Fruit fly (Drosophila melanogaster) whole organism, embryonic: ENCODE data around the gene pck.
A peak's percentile ranks its signal among the peaks of the same experiment; 100 is the strongest.

Experiments
- Aef1 ChIP-seq: fragments of 200-800 bp; sonication (Bioruptor generic); IDR thresholded peaks from 3 replicates; pipeline ENCODE4 v1.3.6; 2022; ENCODE audit warnings: missing biosample characterization, missing genetic modification characterization
- Asciz ChIP-seq: fragments of 200-800 bp; sonication (Bioruptor generic); optimal IDR thresholded peaks from 2 replicates; lab custom pipeline; 2017; ENCODE audit warnings: missing biosample characterization, mild to moderate bottlenecking, missing genetic modification characterization, missing genetic modification reagents
- CG1024 ChIP-seq: fragments of 200-800 bp; sonication (Bioruptor generic); IDR thresholded peaks from 2 replicates; pipeline ENCODE4 v1.3.6; 2022; ENCODE audit warnings: missing biosample characterization, missing genetic modification characterization
- CG11398 ChIP-seq: fragments of 200-800 bp; sonication (Bioruptor generic); optimal IDR thresholded peaks from 2 replicates; lab custom pipeline; 2016; ENCODE audit warnings: missing biosample characterization, missing genetic modification characterization
- CG11723 ChIP-seq: fragments of 200-800 bp; sonication (Bioruptor generic); optimal IDR thresholded peaks from 2 replicates; lab custom pipeline; 2017; ENCODE audit warnings: missing biosample characterization, mild to moderate bottlenecking, missing genetic modification characterization
- CG12071 ChIP-seq: fragments of 200-800 bp; sonication (Bioruptor generic); optimal IDR thresholded peaks from 3 replicates; lab custom pipeline; 2018; ENCODE audit warnings: missing biosample characterization, mild to moderate bottlenecking, missing genetic modification characterization
- CG12942 ChIP-seq: fragments of 200-800 bp; sonication (Bioruptor generic); optimal IDR thresholded peaks from 3 replicates; lab custom pipeline; 2016; ENCODE audit warnings: missing biosample characterization, missing genetic modification characterization
- CG14441 ChIP-seq: fragments of 200-800 bp; sonication (Bioruptor generic); IDR thresholded peaks from 2 replicates; pipeline ENCODE4 v1.3.6; 2022; ENCODE audit warnings: missing biosample characterization, missing genetic modification characterization
- CG17385 ChIP-seq: fragments of 200-800 bp; sonication (Bioruptor generic); optimal IDR thresholded peaks from 3 replicates; lab custom pipeline; 2018; ENCODE audit warnings: missing biosample characterization, mild to moderate bottlenecking, missing genetic modification characterization
- CG18011 ChIP-seq: fragments of 200-800 bp; sonication (Bioruptor generic); optimal IDR thresholded peaks from 2 replicates; lab custom pipeline; 2017; ENCODE audit warnings: missing biosample characterization, missing genetic modification characterization, mild to moderate bottlenecking, moderate library complexity, missing genotype
- CG2199 ChIP-seq: fragments of 200-800 bp; sonication (Bioruptor generic); IDR thresholded peaks from 3 replicates; pipeline ENCODE4 v1.3.6; 2022; ENCODE audit warnings: missing biosample characterization, missing genetic modification characterization
- CG2712 ChIP-seq: fragments of 200-800 bp; optimal IDR thresholded peaks from 3 replicates; lab custom pipeline; 2019; ENCODE audit warnings: missing biosample characterization, mild to moderate bottlenecking, missing genetic modification characterization, moderate library complexity
- CG31388 ChIP-seq: fragments of 200-800 bp; sonication (Bioruptor generic); optimal IDR thresholded peaks from 2 replicates; lab custom pipeline; 2016; ENCODE audit warnings: missing biosample characterization, missing genetic modification characterization
- CG32767 ChIP-seq: fragments of 200-800 bp; sonication (Bioruptor generic); IDR thresholded peaks from 2 replicates; pipeline ENCODE4 v1.3.6; 2022; ENCODE audit warnings: missing biosample characterization, missing genetic modification characterization
- CG6175 ChIP-seq: fragments of 200-800 bp; sonication (Bioruptor generic); IDR thresholded peaks from 3 replicates; pipeline ENCODE4 v1.3.6; 2022; ENCODE audit warnings: missing biosample characterization, missing genetic modification characterization
- CG8388 ChIP-seq: fragments of 200-800 bp; sonication (Bioruptor generic); optimal IDR thresholded peaks from 2 replicates; lab custom pipeline; 2019; ENCODE audit warnings: missing biosample characterization, mild to moderate bottlenecking, missing genetic modification characterization, moderate library complexity
- CG8765 ChIP-seq: fragments of 200-800 bp; sonication (Bioruptor generic); IDR thresholded peaks from 2 replicates; pipeline ENCODE4 v1.3.6; 2022; ENCODE audit warnings: missing biosample characterization, missing genetic modification characterization
- Drgx ChIP-seq: fragments of 200-800 bp; sonication (Bioruptor generic); IDR thresholded peaks from 2 replicates; pipeline ENCODE4 v1.3.6; 2022; ENCODE audit warnings: missing biosample characterization, missing genetic modification characterization
- Eip74EF ChIP-seq, 2 experiments: fragments of 200-800 bp in 1 of 2; fragments of >200 bp in 1 of 2; sonication (Bioruptor generic) in 1 of 2; optimal IDR thresholded peaks; 2 replicates each; lab custom pipeline; 2017 to 2019; ENCODE audit warnings: missing biosample characterization in 2 of 2, missing genetic modification characterization in 2 of 2, mild to moderate bottlenecking in 1 of 2, moderate library complexity in 1 of 2
- Hand ChIP-seq: fragments of 200-800 bp; sonication (Bioruptor generic); optimal IDR thresholded peaks from 2 replicates; lab custom pipeline; 2017; ENCODE audit warnings: mild to moderate bottlenecking, missing biosample characterization, missing genetic modification reagents, missing genetic modification characterization
- HmgD ChIP-seq: fragments of 200-800 bp; sonication (Bioruptor generic); optimal IDR thresholded peaks from 3 replicates; lab custom pipeline; 2016; ENCODE audit warnings: missing biosample characterization, missing genetic modification characterization
- Hr3 ChIP-seq: fragments of 200-800 bp; sonication (Bioruptor generic); optimal IDR thresholded peaks from 3 replicates; lab custom pipeline; 2016; ENCODE audit warnings: missing biosample characterization, missing genetic modification characterization
- Hr51 ChIP-seq, 2 experiments: fragments of 200-800 bp; sonication (Bioruptor generic); optimal IDR thresholded peaks; 2 replicates in 1 of 2; 3 replicates in 1 of 2; lab custom pipeline; 2016 to 2018; ENCODE audit warnings: missing biosample characterization in 2 of 2, missing genetic modification characterization in 2 of 2, mild to moderate bottlenecking in 1 of 2, moderate library complexity in 1 of 2
- Meics ChIP-seq: fragments of 200-800 bp; sonication (Bioruptor generic); optimal IDR thresholded peaks from 2 replicates; lab custom pipeline; 2017; ENCODE audit warnings: missing biosample characterization, mild to moderate bottlenecking, missing genetic modification characterization
- Pdp1 ChIP-seq, 2 experiments: fragments of 200-800 bp; sonication (Bioruptor generic); optimal IDR thresholded peaks; 3 replicates each; lab custom pipeline; 2016; ENCODE audit warnings: missing biosample characterization in 2 of 2, missing genetic modification characterization in 2 of 2, mild to moderate bottlenecking in 1 of 2, moderate library complexity in 1 of 2
- Side ChIP-seq: fragments of 200-800 bp; sonication (Bioruptor generic); optimal IDR thresholded peaks from 2 replicates; lab custom pipeline; 2016; ENCODE audit warnings: missing biosample characterization, missing genetic modification characterization
- Spps ChIP-seq: fragments of 200-800 bp; sonication (Bioruptor generic); optimal IDR thresholded peaks from 2 replicates; lab custom pipeline; 2018; ENCODE audit warnings: missing biosample characterization, mild to moderate bottlenecking, missing genetic modification characterization
- Usf ChIP-seq: fragments of 200-800 bp; sonication (Bioruptor generic); optimal IDR thresholded peaks from 2 replicates; lab custom pipeline; 2017; ENCODE audit warnings: missing genotype, missing biosample characterization, missing genetic modification characterization
- ash1 ChIP-seq: fragments of 200-800 bp; sonication (Bioruptor generic); optimal IDR thresholded peaks from 2 replicates; lab custom pipeline; 2018; ENCODE audit warnings: missing biosample characterization, mild to moderate bottlenecking, missing genetic modification characterization
- bbx ChIP-seq: fragments of 200-800 bp; sonication (Bioruptor generic); IDR thresholded peaks from 2 replicates; pipeline ENCODE4 v1.3.6; 2022; ENCODE audit warnings: missing biosample characterization, missing genetic modification characterization; ENCODE audit not compliant: partially characterized antibody
- bcd ChIP-seq: fragments of 200-800 bp; sonication (Bioruptor generic); optimal IDR thresholded peaks from 2 replicates; lab custom pipeline; 2017; ENCODE audit warnings: missing biosample characterization, mild to moderate bottlenecking, missing genetic modification characterization
- bigmax ChIP-seq: fragments of 200-800 bp; sonication (Bioruptor generic); optimal IDR thresholded peaks from 2 replicates; lab custom pipeline; 2018; ENCODE audit warnings: missing biosample characterization, mild to moderate bottlenecking, missing genetic modification characterization
- cato ChIP-seq: fragments of 200-800 bp; sonication (Bioruptor generic); optimal IDR thresholded peaks from 2 replicates; lab custom pipeline; 2016; ENCODE audit warnings: missing biosample characterization, missing genetic modification characterization, borderline replicate concordance
- crol ChIP-seq: fragments of 200-800 bp; sonication (Bioruptor generic); IDR thresholded peaks from 2 replicates; pipeline ENCODE4 v1.3.6; 2022; ENCODE audit warnings: missing biosample characterization, missing genetic modification characterization
- gfzf ChIP-seq: fragments of 200-800 bp; sonication (Bioruptor generic); optimal IDR thresholded peaks from 2 replicates; lab custom pipeline; 2016; ENCODE audit warnings: missing biosample characterization, mild to moderate bottlenecking, missing genetic modification characterization, moderate library complexity
- ind ChIP-seq: fragments of 200-800 bp; sonication (Bioruptor generic); optimal IDR thresholded peaks from 3 replicates; lab custom pipeline; 2016; ENCODE audit warnings: missing biosample characterization, missing genetic modification characterization
- jigr1 ChIP-seq: fragments of 200-800 bp; sonication (Bioruptor generic); IDR thresholded peaks from 3 replicates; pipeline ENCODE4 v1.3.6; 2022; ENCODE audit warnings: missing biosample characterization, missing genetic modification characterization
- jumu ChIP-seq: fragments of 200-800 bp; sonication (Bioruptor generic); optimal IDR thresholded peaks from 3 replicates; lab custom pipeline; 2016; ENCODE audit warnings: missing biosample characterization, missing genetic modification characterization
- lov ChIP-seq, 2 experiments: fragments of 200-800 bp in 1 of 2; fragments of >200 bp in 1 of 2; sonication (Bioruptor generic) in 1 of 2; IDR thresholded peaks in 1 of 2; optimal IDR thresholded peaks in 1 of 2; 2 replicates in 1 of 2; 3 replicates in 1 of 2; pipeline versions ENCODE4 v1.3.6 to Lab custom; 2017 to 2022; ENCODE audit warnings: missing biosample characterization in 1 of 2, missing genetic modification characterization in 1 of 2
- mirr ChIP-seq: fragments of 200-800 bp; sonication (Bioruptor generic); optimal IDR thresholded peaks from 3 replicates; lab custom pipeline; 2018; ENCODE audit warnings: missing biosample characterization, mild to moderate bottlenecking, missing genetic modification characterization
- nau ChIP-seq: fragments of 200-800 bp; sonication (Bioruptor generic); optimal IDR thresholded peaks from 3 replicates; lab custom pipeline; 2017; ENCODE audit warnings: missing biosample characterization, mild to moderate bottlenecking, missing genetic modification characterization, missing genetic modification reagents
- onecut ChIP-seq: fragments of 200-800 bp; sonication (Bioruptor generic); IDR thresholded peaks from 2 replicates; pipeline ENCODE4 v1.3.6; 2022; ENCODE audit warnings: missing biosample characterization, missing genetic modification characterization
- slp2 ChIP-seq: fragments of 200-800 bp; sonication (Bioruptor generic); optimal IDR thresholded peaks from 2 replicates; lab custom pipeline; 2016; ENCODE audit warnings: missing biosample characterization, missing genetic modification characterization
- so ChIP-seq: fragments of 200-800 bp; sonication (Bioruptor generic); IDR thresholded peaks from 3 replicates; pipeline ENCODE4 v1.3.6; 2022; ENCODE audit warnings: missing biosample characterization, missing genetic modification characterization
- unc-4 ChIP-seq: fragments of 200-800 bp; sonication (Bioruptor generic); IDR thresholded peaks from 2 replicates; pipeline ENCODE4 v1.3.6; 2022; ENCODE audit warnings: missing biosample characterization, missing genetic modification characterization; ENCODE audit not compliant: partially characterized antibody
- yki ChIP-seq: fragments of >200 bp; optimal IDR thresholded peaks from 3 replicates; lab custom pipeline; 2018
- zen ChIP-seq: fragments of 200-800 bp; sonication (Bioruptor generic); optimal IDR thresholded peaks from 3 replicates; lab custom pipeline; 2018; ENCODE audit warnings: missing biosample characterization, mild to moderate bottlenecking, missing genetic modification characterization, moderate library complexity
- zfh1 ChIP-seq: fragments of 200-800 bp; sonication (Bioruptor generic); IDR thresholded peaks from 3 replicates; pipeline ENCODE4 v1.3.6; 2022; ENCODE audit warnings: missing biosample characterization, missing genetic modification characterization

Gene pck

DNA sequence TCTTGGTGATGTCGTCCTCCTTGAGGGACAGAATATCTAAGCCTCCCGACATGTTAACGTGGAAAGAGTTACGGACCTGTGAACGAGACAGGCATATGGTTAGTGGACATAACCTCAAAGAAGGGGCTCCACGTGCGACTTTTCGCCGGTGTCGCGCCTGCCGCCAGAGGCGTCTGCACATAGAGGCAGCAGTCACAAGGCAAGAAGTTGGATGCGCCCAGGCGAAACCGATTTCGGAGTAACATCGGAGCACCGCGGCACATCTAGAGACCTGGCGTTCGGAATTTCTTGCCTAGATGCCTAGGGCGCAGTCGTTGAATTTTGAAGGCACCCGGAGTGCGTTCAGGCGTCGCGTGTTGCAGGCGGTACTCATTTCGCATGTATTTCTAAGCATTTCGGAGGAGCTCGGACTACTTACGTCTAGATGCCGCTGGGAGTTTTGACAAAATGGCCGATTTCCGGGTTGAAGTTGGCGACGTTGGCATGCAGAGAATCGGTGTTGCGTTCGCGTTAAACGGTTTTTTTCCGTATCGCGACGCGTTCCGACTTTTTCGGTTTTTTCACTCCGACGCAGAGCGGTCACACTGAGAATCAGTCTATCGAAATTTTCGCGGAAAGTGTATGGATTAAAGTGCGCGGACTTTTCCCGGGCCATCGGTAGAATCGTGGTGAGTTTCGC, 12.5 kb downstream of the pck start, which contains the start of the genes sta and inc (continued):
- TF ChIP-seq jumu (GFP tag; lab: Kevin White, UChicago): peak; percentile 7
- peak; percentile 2 for TF ChIP-seq CG31388
- peak; percentile 77 for TF ChIP-seq CG12071 (GFP tag; lab: Kevin White, UChicago)
- TF ChIP-seq Eip74EF (GFP tag; optimal IDR thresholded peaks at IDR 0.05; lab: Kevin White, UChicago): peak in 1 of 2 experiments; percentile 90
- TF ChIP-seq bcd (GFP tag; lab: Kevin White, UChicago): peak; percentile 85
- TF ChIP-seq Pdp1 (GFP tag; optimal IDR thresholded peaks at IDR 0.05; lab: Kevin White, UChicago): peak; percentile 40 to 65
- TF ChIP-seq ash1 (GFP tag; lab: Kevin White, UChicago): peak; percentile 81
- TF ChIP-seq bigmax (GFP tag; lab: Kevin White, UChicago): peak; percentile 92
- peak; percentile 87 for TF ChIP-seq Meics (GFP tag; lab: Kevin White, UChicago)
- TF ChIP-seq Drgx (GFP tag; lab: Robert Waterston, UW): peak; percentile 43; the same call in 1 of the 2 replicates
- TF ChIP-seq HmgD (GFP tag; lab: Kevin White, UChicago): peak; percentile 74
- peak; percentile 2 for TF ChIP-seq ind
- TF ChIP-seq CG32767: 0 out of 2 replicates have a peak, but pooled peaks have one; percentile 40
- TF ChIP-seq CG8388: peak; percentile 55
- TF ChIP-seq CG2712: peak; percentile 69
- no peak for TF ChIP-seq CG8765 (GFP tag; lab: Robert Waterston, UW)
- peak; percentile 31 for TF ChIP-seq zen (tag; lab: Kevin White, UChicago)
- TF ChIP-seq crol (GFP tag; lab: Robert Waterston, UW): no peak
- no peak for TF ChIP-seq nau
- peak; percentile 80 for TF ChIP-seq Hand (GFP tag; lab: Kevin White, UChicago)
- TF ChIP-seq Hr51 (GFP tag; optimal IDR thresholded peaks at IDR 0.05; lab: Kevin White, UChicago): peak; percentile 53
- TF ChIP-seq Hr3: no peak
- no peak for TF ChIP-seq yki (lab: Kevin White, UChicago)
- 0 out of 3 replicates have a peak, but pooled peaks have one; percentile 16 for TF ChIP-seq CG2199
- peak; percentile 84 for TF ChIP-seq Side (GFP tag; lab: Kevin White, UChicago)
- peak; percentile 66 for TF ChIP-seq CG11723 (GFP tag; lab: Kevin White, UChicago)
- peak; percentile 81 for TF ChIP-seq mirr
- no peak for TF ChIP-seq CG1024 (GFP tag; lab: Robert Waterston, UW)
- peak; percentile 70; the same call in 2 of the 3 replicates for TF ChIP-seq zfh1 (GFP tag; lab: Robert Waterston, UW)
- TF ChIP-seq so (GFP tag; lab: Robert Waterston, UW): peak; percentile 68; the same call in 1 of the 3 replicates
- no peak for TF ChIP-seq CG12942
- TF ChIP-seq bbx (GFP tag; lab: Robert Waterston, UW): no peak
- peak; percentile 65 for TF ChIP-seq Asciz (GFP tag; lab: Kevin White, UChicago)
- TF ChIP-seq cato: no peak
- TF ChIP-seq Spps (tag; lab: Kevin White, UChicago): no peak
- TF ChIP-seq CG17385 (GFP tag; lab: Kevin White, UChicago): peak; percentile 72
- TF ChIP-seq CG6175 (GFP tag; lab: Robert Waterston, UW): 0 out of 3 replicates have a peak, but pooled peaks have one; percentile 20
- peak; percentile 48 for TF ChIP-seq CG11398
- no peak for TF ChIP-seq jigr1 (GFP tag; lab: Robert Waterston, UW)
- peak; percentile 72 for TF ChIP-seq unc-4 (GFP tag; lab: Robert Waterston, UW)
- peak; percentile 38 for TF ChIP-seq CG18011 (GFP tag; lab: Kevin White, UChicago)
- peak; percentile 98 for TF ChIP-seq gfzf
- TF ChIP-seq slp2 (GFP tag; lab: Kevin White, UChicago): peak; percentile 16
- TF ChIP-seq lov (optimal IDR thresholded peaks at IDR 0.05; lab: Kevin White, UChicago): no peak
- TF ChIP-seq lov (GFP tag; IDR thresholded peaks at IDR 0.05; lab: Robert Waterston, UW): peak; percentile 71; the same call in 1 of the 3 replicates
- TF ChIP-seq CG14441: no peak
- no peak for TF ChIP-seq Aef1
- TF ChIP-seq Usf (GFP tag; lab: Kevin White, UChicago): no peak
- peak; percentile 81 for TF ChIP-seq onecut (GFP tag; lab: Robert Waterston, UW)
